Fruit fly (Drosophila melanogaster): ENCODE data around the gene RpS19a.

The RpS19a gene

dm6 chrX:16616773-16617738, 20.6 kb upstream of the RpS19a start (continued):
- TF ChIP-seq odd (GFP tag; optimal IDR thresholded peaks at IDR 0.05) (no peak), oc (tag; optimal IDR thresholded peaks at IDR 0.05) (no peak), abd-A (tag; optimal IDR thresholded peaks at IDR 0.05) (peak; percentile 16), Meics (GFP tag; optimal IDR thresholded peaks at IDR 0.05) (no peak), tgo (GFP tag; IDR thresholded peaks at IDR 0.05) (no peak), Atf6 (GFP tag; IDR thresholded peaks at IDR 0.05) (no peak), CG30403 (GFP tag; optimal IDR thresholded peaks at IDR 0.05) (no peak), CG3281 (GFP tag; optimal IDR thresholded peaks at IDR 0.05) (no peak), NC2α (GFP tag; optimal IDR thresholded peaks at IDR 0.05) (no peak), CG17802 (tag; optimal IDR thresholded peaks at IDR 0.05) (no peak), Jarid2 (GFP tag; optimal IDR thresholded peaks at IDR 0.05) (no peak), nom (GFP tag; optimal IDR thresholded peaks at IDR 0.05) (no peak), chinmo (GFP tag; IDR thresholded peaks at IDR 0.05; ENCODE audit: partially characterized antibody) (0 out of 4 replicates have a peak, but pooled peaks have one; percentile 36), CG3847 (GFP tag; IDR thresholded peaks at IDR 0.05) (no peak), dmrt11E (tag; optimal IDR thresholded peaks at IDR 0.05) (no peak), org-1 (GFP tag; optimal IDR thresholded peaks at IDR 0.05) (no peak), H15 (GFP tag; IDR thresholded peaks at IDR 0.05) (no peak), Med (GFP tag) (peak; percentile 48), CG14667 (GFP tag; IDR thresholded peaks at IDR 0.05) (no peak), rib (GFP tag; IDR thresholded peaks at IDR 0.05) (no peak), CG10209 (GFP tag; optimal IDR thresholded peaks at IDR 0.05) (no peak), CG3726 (GFP tag; IDR thresholded peaks at IDR 0.05) (no peak), ewg (GFP tag; optimal IDR thresholded peaks at IDR 0.05) (no peak), lola (GFP tag; optimal IDR thresholded peaks at IDR 0.05) (no peak), grn (GFP tag; optimal IDR thresholded peaks at IDR 0.05) (no peak), kah (GFP tag; optimal IDR thresholded peaks at IDR 0.05) (no peak), ranshi (GFP tag; IDR thresholded peaks at IDR 0.05) (no peak), gt (GFP tag; IDR thresholded peaks at IDR 0.05) (no peak), bowl (GFP tag; IDR thresholded peaks at IDR 0.05) (no peak), CG7786 (GFP tag; optimal IDR thresholded peaks at IDR 0.05) (no peak), Spps (tag; optimal IDR thresholded peaks at IDR 0.05) (no peak), fd3F (GFP tag; optimal IDR thresholded peaks at IDR 0.05) (no peak), Myb (GFP tag; optimal IDR thresholded peaks at IDR 0.05) (no peak), fd64A (GFP tag; optimal IDR thresholded peaks at IDR 0.05) (no peak), MBD-R2 (GFP tag; IDR thresholded peaks at IDR 0.05) (no peak), Blimp-1 (GFP tag; optimal IDR thresholded peaks at IDR 0.05) (peak; percentile 85), vfl (GFP tag; optimal IDR thresholded peaks at IDR 0.05) (no peak), peb (GFP tag; IDR thresholded peaks at IDR 0.05) (no peak), ato (GFP tag; IDR thresholded peaks at IDR 0.05; ENCODE audit: partially characterized antibody) (no peak), CG2202 (tag; optimal IDR thresholded peaks at IDR 0.05) (no peak), CG4820 (GFP tag; optimal IDR thresholded peaks at IDR 0.05) (no peak), Dbx (GFP tag; IDR thresholded peaks at IDR 0.05) (no peak), BEAF-32 (GFP tag; optimal IDR thresholded peaks at IDR 0.05) (no peak), CG6813 (GFP tag; optimal IDR thresholded peaks at IDR 0.05) (no peak)
